Worm (Caenorhabditis elegans) whole organism, L1 larva: ENCODE data around the gene F36H9.2.

Experiments
- C16A3.4 ChIP-seq: fragments of 150-350 bp; optimal IDR thresholded peaks from 2 replicates; lab custom pipeline; 2014; ENCODE audit warnings: missing biosample characterization, missing genetic modification characterization
- C34B4.2 ChIP-seq: sonication (generic microtip); optimal IDR thresholded peaks from 2 replicates; lab custom pipeline; 2017; ENCODE audit warnings: mild to moderate bottlenecking, missing genetic modification characterization, missing compliant biosample characterization
- F16B12.6 ChIP-seq: fragments of 150-350 bp; optimal IDR thresholded peaks from 2 replicates; lab custom pipeline; 2014; ENCODE audit warnings: missing biosample characterization, missing genetic modification characterization
- alr-1 ChIP-seq: fragments of 200-800 bp; sonication (Bioruptor generic); optimal IDR thresholded peaks from 2 replicates; lab custom pipeline; 2018; ENCODE audit warnings: borderline replicate concordance, mild to moderate bottlenecking, missing genetic modification characterization, missing compliant biosample characterization
- aly-2 ChIP-seq: fragments of 150-350 bp; optimal IDR thresholded peaks from 2 replicates; lab custom pipeline; 2014; ENCODE audit warnings: missing biosample characterization, missing genetic modification characterization
- ama-1 ChIP-seq: fragments of 150-350 bp; optimal IDR thresholded peaks from 2 replicates; lab custom pipeline; 2014
- blmp-1 ChIP-seq: fragments of 150-350 bp; optimal IDR thresholded peaks from 2 replicates; lab custom pipeline; 2014; ENCODE audit warnings: missing biosample characterization, missing genetic modification characterization
- ceh-63 ChIP-seq: fragments of 200-800 bp; sonication (Bioruptor generic); optimal IDR thresholded peaks from 2 replicates; lab custom pipeline; 2018; ENCODE audit warnings: mild to moderate bottlenecking, missing genetic modification characterization, missing compliant biosample characterization
- ceh-8 ChIP-seq: fragments of 200-800 bp; sonication (Bioruptor generic); optimal IDR thresholded peaks from 2 replicates; lab custom pipeline; 2018; ENCODE audit warnings: mild to moderate bottlenecking, missing genetic modification characterization, moderate library complexity, missing compliant biosample characterization
- ceh-82 ChIP-seq, 3 experiments: fragments of 150-350 bp in 1 of 3; sonication (generic microtip) in 2 of 3; optimal IDR thresholded peaks; 2 replicates each; lab custom pipeline; 2014 to 2017; ENCODE audit warnings: missing biosample characterization in 3 of 3, missing genetic modification characterization in 3 of 3
- ceh-88 ChIP-seq: fragments of 200-800 bp; sonication (Bioruptor generic); IDR thresholded peaks from 2 replicates; pipeline ENCODE4 v1.3.6; 2022; ENCODE audit warnings: missing genetic modification characterization, missing compliant biosample characterization
- ceh-90 ChIP-seq: sonication (generic microtip); optimal IDR thresholded peaks from 2 replicates; lab custom pipeline; 2016; ENCODE audit warnings: missing genetic modification characterization, missing compliant biosample characterization
- ces-1 ChIP-seq: fragments of 150-350 bp; optimal IDR thresholded peaks from 2 replicates; lab custom pipeline; 2014; ENCODE audit warnings: missing biosample characterization, missing genetic modification reagents, missing genetic modification characterization
- egl-27 ChIP-seq, 2 experiments: fragments of 150-350 bp in 1 of 2; sonication (generic microtip); optimal IDR thresholded peaks; 3 replicates each; lab custom pipeline; 2017 to 2018; ENCODE audit warnings: missing biosample characterization in 2 of 2, missing genetic modification characterization in 2 of 2, missing genetic modification reagents in 2 of 2
- fkh-10 ChIP-seq: sonication (generic microtip); optimal IDR thresholded peaks from 2 replicates; lab custom pipeline; 2017; ENCODE audit warnings: missing biosample characterization, missing genetic modification reagents, missing genetic modification characterization
- fkh-4 ChIP-seq: sonication (generic microtip); optimal IDR thresholded peaks from 2 replicates; lab custom pipeline; 2016; ENCODE audit warnings: missing compliant biosample characterization, missing genetic modification characterization, borderline replicate concordance
- hlh-17 ChIP-seq: fragments of 200-800 bp; sonication (Bioruptor generic); optimal IDR thresholded peaks from 2 replicates; lab custom pipeline; 2018; ENCODE audit warnings: missing genetic modification characterization, mild to moderate bottlenecking, missing compliant biosample characterization, moderate library complexity, borderline replicate concordance
- hpl-2 ChIP-seq: fragments of 150-350 bp; optimal IDR thresholded peaks from 2 replicates; lab custom pipeline; 2014; ENCODE audit warnings: missing biosample characterization, missing genetic modification reagents, missing genetic modification characterization
- irx-1 ChIP-seq: sonication (generic microtip); optimal IDR thresholded peaks from 2 replicates; lab custom pipeline; 2016; ENCODE audit warnings: missing genetic modification characterization, missing compliant biosample characterization
- jun-1 ChIP-seq: fragments of 150-350 bp; optimal IDR thresholded peaks from 2 replicates; lab custom pipeline; 2014; ENCODE audit warnings: missing biosample characterization, missing genetic modification reagents, missing genetic modification characterization
- lin-35 ChIP-seq, 2 experiments: fragments of 150-350 bp; optimal IDR thresholded peaks; 2 replicates each; lab custom pipeline; 2014; ENCODE audit warnings: missing biosample characterization in 2 of 2, missing genetic modification characterization in 2 of 2, missing genetic modification reagents in 2 of 2
- mab-9 ChIP-seq: fragments of 200-800 bp; sonication (Bioruptor generic); IDR thresholded peaks from 2 replicates; pipeline ENCODE4 v1.3.6; 2022; ENCODE audit warnings: missing genetic modification reagents, missing genetic modification characterization, missing compliant biosample characterization
- mep-1 ChIP-seq: fragments of 150-350 bp; optimal IDR thresholded peaks from 2 replicates; lab custom pipeline; 2014; ENCODE audit warnings: missing biosample characterization, missing genetic modification characterization
- nhr-19 ChIP-seq: fragments of 200-800 bp; sonication (Bioruptor generic); conservative IDR thresholded peaks from 2 replicates; pipeline ENCODE4 v1.3.6; 2022; ENCODE audit warnings: missing genetic modification characterization, missing compliant biosample characterization
- nhr-237 ChIP-seq: fragments of 150-350 bp; optimal IDR thresholded peaks from 2 replicates; lab custom pipeline; 2014; ENCODE audit warnings: missing biosample characterization, missing genetic modification characterization
- nhr-28 ChIP-seq: fragments of 150-350 bp; optimal IDR thresholded peaks from 2 replicates; lab custom pipeline; 2014; ENCODE audit warnings: missing biosample characterization, missing genetic modification characterization
- nhr-47 ChIP-seq: sonication (generic microtip); optimal IDR thresholded peaks from 2 replicates; lab custom pipeline; 2016; ENCODE audit warnings: mild to moderate bottlenecking, missing genetic modification characterization, moderate library complexity, missing compliant biosample characterization
- nhr-71 ChIP-seq: sonication (generic microtip); optimal IDR thresholded peaks from 2 replicates; lab custom pipeline; 2016; ENCODE audit warnings: mild to moderate bottlenecking, missing genetic modification characterization, moderate library complexity, missing compliant biosample characterization
- nhr-76 ChIP-seq: sonication (generic microtip); optimal IDR thresholded peaks from 2 replicates; lab custom pipeline; 2017; ENCODE audit warnings: missing biosample characterization, missing genetic modification characterization
- nhr-90 ChIP-seq: sonication (generic microtip); optimal IDR thresholded peaks from 2 replicates; lab custom pipeline; 2016; ENCODE audit warnings: mild to moderate bottlenecking, missing genetic modification characterization, missing compliant biosample characterization; ENCODE audit not compliant: poor library complexity
- pag-3 ChIP-seq: sonication (generic microtip); optimal IDR thresholded peaks from 2 replicates; lab custom pipeline; 2017; ENCODE audit warnings: missing genetic modification characterization, mild to moderate bottlenecking, missing compliant biosample characterization, antibody characterized with exemption, borderline replicate concordance; ENCODE audit not compliant: insufficient read depth
- pax-3 ChIP-seq: fragments of 200-800 bp; sonication (Bioruptor generic); optimal IDR thresholded peaks from 2 replicates; lab custom pipeline; 2018; ENCODE audit warnings: mild to moderate bottlenecking, missing genetic modification characterization, moderate library complexity, missing compliant biosample characterization
- pqm-1 ChIP-seq: sonication (generic microtip); optimal IDR thresholded peaks from 3 replicates; lab custom pipeline; 2017; ENCODE audit warnings: missing biosample characterization, missing genetic modification characterization
- rnt-1 ChIP-seq: sonication (generic microtip); optimal IDR thresholded peaks from 2 replicates; lab custom pipeline; 2016; ENCODE audit warnings: mild to moderate bottlenecking, missing genetic modification characterization, moderate library complexity, missing compliant biosample characterization
- skn-1 ChIP-seq: fragments of 150-350 bp; optimal IDR thresholded peaks from 2 replicates; lab custom pipeline; 2014; ENCODE audit warnings: missing biosample characterization, missing genetic modification characterization
- snpc-4 ChIP-seq: fragments of 150-350 bp; optimal IDR thresholded peaks from 2 replicates; lab custom pipeline; 2014; ENCODE audit warnings: missing biosample characterization, missing genetic modification characterization
- snu-23 ChIP-seq: sonication (generic microtip); optimal IDR thresholded peaks from 2 replicates; lab custom pipeline; 2016; ENCODE audit warnings: missing genetic modification characterization, missing compliant biosample characterization
- sox-4 ChIP-seq: sonication (generic microtip); optimal IDR thresholded peaks from 2 replicates; lab custom pipeline; 2016; ENCODE audit warnings: missing genetic modification characterization, missing compliant biosample characterization
- sptf-1 ChIP-seq: fragments of 150-350 bp; optimal IDR thresholded peaks from 2 replicates; lab custom pipeline; 2014; ENCODE audit warnings: missing biosample characterization, missing genetic modification characterization
- tbx-2 ChIP-seq: sonication (generic microtip); optimal IDR thresholded peaks from 2 replicates; lab custom pipeline; 2016; ENCODE audit warnings: missing genetic modification characterization, missing compliant biosample characterization
- unc-30 ChIP-seq: sonication (generic microtip); optimal IDR thresholded peaks from 2 replicates; lab custom pipeline; 2017; ENCODE audit warnings: missing biosample characterization, missing genetic modification characterization
- unc-86 ChIP-seq: sonication (generic microtip); optimal IDR thresholded peaks from 2 replicates; lab custom pipeline; 2016; ENCODE audit warnings: missing genetic modification characterization, missing compliant biosample characterization
- unc-98 ChIP-seq: fragments of 200-800 bp; sonication (Bioruptor generic); IDR thresholded peaks from 2 replicates; pipeline ENCODE4 v1.3.6; 2022; ENCODE audit warnings: missing genetic modification characterization, missing compliant biosample characterization
- vab-15 ChIP-seq: sonication (generic microtip); optimal IDR thresholded peaks from 2 replicates; lab custom pipeline; 2017; ENCODE audit warnings: missing genotype, mild to moderate bottlenecking, missing genetic modification characterization, missing compliant biosample characterization
- xbp-1 ChIP-seq: sonication (generic microtip); optimal IDR thresholded peaks from 2 replicates; lab custom pipeline; 2016; ENCODE audit warnings: missing genetic modification characterization, missing compliant biosample characterization
- zag-1 ChIP-seq: fragments of 150-350 bp; optimal IDR thresholded peaks from 2 replicates; lab custom pipeline; 2014; ENCODE audit warnings: missing biosample characterization, missing genetic modification characterization
- ztf-11 ChIP-seq, 2 experiments: sonication (generic microtip); optimal IDR thresholded peaks; 2 replicates each; lab custom pipeline; 2016 to 2017; ENCODE audit warnings: missing genetic modification characterization in 2 of 2, missing biosample characterization in 1 of 2, missing compliant biosample characterization in 1 of 2

The F36H9.2 gene

DNA sequence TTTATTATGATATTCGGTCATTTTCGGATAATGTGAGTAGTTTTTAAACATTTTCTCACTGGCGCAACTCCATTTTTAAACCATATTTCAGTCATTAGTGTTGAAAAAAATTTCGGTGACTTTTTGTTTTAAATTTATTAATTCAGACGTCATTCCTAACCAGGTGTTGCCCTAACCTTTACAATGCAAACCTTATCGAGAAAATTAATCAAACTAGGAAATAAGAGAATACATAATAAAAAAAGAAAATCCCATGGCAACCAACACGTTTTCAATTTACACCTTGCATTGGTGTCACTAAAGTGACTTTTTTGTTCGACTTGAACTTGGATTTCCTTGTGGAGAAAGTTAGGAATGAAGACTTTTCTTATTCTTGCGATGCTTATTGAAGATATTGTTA is at the start of gene F36H9.2:
Gene F36H9.2, plus strand, starts transcription at position 301 of the 400 bp plus-strand sequence.
- no peak for TF ChIP-seq nhr-76 (tag; lab: Kevin White, UChicago)
- TF ChIP-seq jun-1 (tag; lab: Kevin White, UChicago), result no peak
- no peak for TF ChIP-seq sptf-1 (tag; lab: Kevin White, UChicago)
- no peak for TF ChIP-seq unc-86 (tag; lab: Kevin White, UChicago)
- no peak for TF ChIP-seq blmp-1 (tag; lab: Kevin White, UChicago)
- TF ChIP-seq snpc-4 (tag; lab: Kevin White, UChicago), result no peak
- no peak for TF ChIP-seq nhr-71 (tag; lab: Kevin White, UChicago)
- TF ChIP-seq unc-98, result no peak
- no peak for TF ChIP-seq fkh-4 (tag; lab: Kevin White, UChicago)
- TF ChIP-seq zag-1 (tag; lab: Kevin White, UChicago), result no peak
- TF ChIP-seq ces-1 (GFP tag; lab: Kevin White, UChicago), result no peak
- TF ChIP-seq nhr-19, result no peak
- TF ChIP-seq nhr-28 (tag; lab: Kevin White, UChicago), result no peak
- no peak for TF ChIP-seq sox-4 (tag; lab: Kevin White, UChicago)
- no peak for TF ChIP-seq hlh-17 (GFP tag; lab: Kevin White, UChicago)
- TF ChIP-seq, all 84 proteins: peak for 0

- no peak for TF ChIP-seq blmp-1 (tag; lab: Kevin White, UChicago)
- TF ChIP-seq F16B12.6, result no peak
- no peak for TF ChIP-seq pqm-1 (tag; lab: Kevin White, UChicago)
- TF ChIP-seq sox-4 (tag; lab: Kevin White, UChicago), result no peak
- no peak for TF ChIP-seq vab-15 (tag; lab: Kevin White, UChicago)
- no peak for TF ChIP-seq mep-1 (tag; lab: Kevin White, UChicago)
- TF ChIP-seq tbx-2 (tag; lab: Kevin White, UChicago), result no peak
- TF ChIP-seq unc-86 (tag; lab: Kevin White, UChicago), result no peak
Measured at ce11 chrV:1741074-1741473, 47.2 kb upstream of the F36H9.2 start, which contains the start of gene srab-25. srab-25 (minus strand) TSS chrV:1741174.

DNA sequence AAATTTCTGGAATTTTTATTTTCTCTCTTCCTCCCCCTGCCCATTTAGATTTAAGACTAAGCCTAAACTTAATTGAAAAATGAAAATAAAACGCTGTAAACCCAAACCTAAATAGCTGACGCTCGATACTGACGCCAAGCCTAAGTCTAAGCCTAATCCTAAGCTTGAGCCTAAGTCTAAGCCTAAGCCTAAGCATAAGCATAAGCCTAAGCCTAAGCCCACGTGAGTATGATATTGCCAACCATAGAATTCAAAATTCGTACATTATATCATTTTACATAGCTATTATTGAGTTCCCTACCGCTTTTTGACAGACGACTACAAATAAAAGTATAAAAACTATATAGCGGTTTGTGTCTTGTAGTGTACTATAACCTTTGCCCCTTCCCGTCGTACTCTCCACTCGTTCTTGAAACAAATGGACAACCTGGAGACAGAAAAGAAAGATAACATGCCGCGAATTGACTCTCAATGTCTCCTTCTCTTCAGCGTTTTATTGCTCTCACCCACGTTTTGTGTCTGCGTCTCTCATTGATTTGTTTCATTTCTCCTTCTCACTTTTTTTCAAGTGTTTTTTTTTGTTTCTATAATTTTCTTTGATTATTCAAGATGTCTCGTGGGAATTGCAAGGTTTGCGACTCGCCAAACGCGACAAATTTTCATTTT is 44.9 kb upstream of the F36H9.2 start, which contains the start of gene nhr-256:
Gene nhr-256, plus strand, starts transcription at position 567 of the 666 bp plus-strand sequence.
- TF ChIP-seq unc-30 (tag; lab: Kevin White, UChicago) (no peak), snu-23 (GFP tag; lab: Kevin White, UChicago) (peak; percentile 84), C16A3.4 (peak; percentile 43), xbp-1 (peak; percentile 27), unc-98 (no peak), nhr-90 (peak; percentile 68), mab-9 (GFP tag; lab: Robert Waterston, UW) (no peak), nhr-237 (tag; lab: Kevin White, UChicago) (peak; percentile 49), pax-3 (tag; lab: Kevin White, UChicago) (no peak), irx-1 (tag; lab: Kevin White, UChicago) (peak; percentile 33), hpl-2 (peak; percentile 4), C34B4.2 (tag; lab: Kevin White, UChicago) (no peak), ceh-8 (GFP tag; lab: Kevin White, UChicago) (no peak), alr-1 (tag; lab: Kevin White, UChicago) (no peak), skn-1 (peak; percentile 37), ceh-63 (GFP tag; lab: Kevin White, UChicago) (no peak), ceh-90 (tag; lab: Kevin White, UChicago) (no peak), ceh-88 (no peak), sox-4 (tag; lab: Kevin White, UChicago) (no peak), ceh-82 (tag; optimal IDR thresholded peaks at IDR 0.05; lab: Kevin White, UChicago) (peak; percentile 2 to 34 (median 13)), rnt-1 (tag; lab: Kevin White, UChicago) (peak; percentile 60), hlh-17 (GFP tag; lab: Kevin White, UChicago) (no peak), ama-1 (lab: Kevin White, UChicago) (no peak), nhr-47 (tag; lab: Kevin White, UChicago) (peak; percentile 62), ztf-11 (tag; optimal IDR thresholded peaks at IDR 0.05; lab: Kevin White, UChicago) (no peak), unc-86 (tag; lab: Kevin White, UChicago) (no peak), aly-2 (tag; lab: Kevin White, UChicago) (no peak), egl-27 (tag; optimal IDR thresholded peaks at IDR 0.05; lab: Kevin White, UChicago) (no peak), pag-3 (tag; lab: Kevin White, UChicago) (no peak), pqm-1 (tag; lab: Kevin White, UChicago) (no peak), zag-1 (tag; lab: Kevin White, UChicago) (no peak), fkh-10 (GFP tag; lab: Kevin White, UChicago) (no peak), lin-35 (GFP tag; optimal IDR thresholded peaks at IDR 0.05; lab: Kevin White, UChicago) (peak; percentile 44 to 80)
